Fruit fly (Drosophila melanogaster) whole organism, embryonic: ENCODE data around the gene CG6749.

Experiments
- Adf1 ChIP-seq: fragments of 200-800 bp; sonication (Bioruptor generic); IDR thresholded peaks from 2 replicates; pipeline ENCODE4 v1.3.6; 2022; ENCODE audit warnings: missing biosample characterization, missing genetic modification characterization
- Aef1 ChIP-seq: fragments of 200-800 bp; sonication (Bioruptor generic); IDR thresholded peaks from 3 replicates; pipeline ENCODE4 v1.3.6; 2022; ENCODE audit warnings: missing biosample characterization, missing genetic modification characterization
- Atf-2 ChIP-seq: fragments of 200-800 bp; sonication (Bioruptor generic); optimal IDR thresholded peaks from 2 replicates; lab custom pipeline; 2016; ENCODE audit warnings: missing biosample characterization, missing genetic modification characterization
- Bteb2 ChIP-seq: fragments of 200-800 bp; sonication (Bioruptor generic); optimal IDR thresholded peaks from 2 replicates; lab custom pipeline; 2016; ENCODE audit warnings: missing biosample characterization, missing genetic modification characterization
- CG1024 ChIP-seq: fragments of 200-800 bp; sonication (Bioruptor generic); IDR thresholded peaks from 2 replicates; pipeline ENCODE4 v1.3.6; 2022; ENCODE audit warnings: missing biosample characterization, missing genetic modification characterization
- CG10431 ChIP-seq: fragments of 200-800 bp; sonication (Bioruptor generic); optimal IDR thresholded peaks from 3 replicates; lab custom pipeline; 2018; ENCODE audit warnings: missing biosample characterization, mild to moderate bottlenecking, missing genetic modification characterization
- CG10654 ChIP-seq: fragments of 200-800 bp; sonication (Bioruptor generic); optimal IDR thresholded peaks from 2 replicates; lab custom pipeline; 2016; ENCODE audit warnings: missing biosample characterization, missing genetic modification characterization
- CG11456 ChIP-seq: fragments of 200-800 bp; sonication (Bioruptor generic); IDR thresholded peaks from 3 replicates; pipeline ENCODE4 v1.3.6; 2022; ENCODE audit warnings: missing biosample characterization, missing genetic modification characterization
- CG11560 ChIP-seq: fragments of 200-800 bp; sonication (Bioruptor generic); IDR thresholded peaks from 3 replicates; pipeline ENCODE4 v1.3.6; 2022; ENCODE audit warnings: missing biosample characterization, missing genetic modification characterization
- CG13775 ChIP-seq: fragments of 200-800 bp; sonication (Bioruptor generic); optimal IDR thresholded peaks from 3 replicates; lab custom pipeline; 2017; ENCODE audit warnings: missing biosample characterization, mild to moderate bottlenecking, missing genetic modification characterization
- CG14441 ChIP-seq: fragments of 200-800 bp; sonication (Bioruptor generic); IDR thresholded peaks from 2 replicates; pipeline ENCODE4 v1.3.6; 2022; ENCODE audit warnings: missing biosample characterization, missing genetic modification characterization
- CG1602 ChIP-seq: fragments of 200-800 bp; sonication (Bioruptor generic); optimal IDR thresholded peaks from 3 replicates; lab custom pipeline; 2016; ENCODE audit warnings: missing biosample characterization, missing genetic modification characterization
- CG16813 ChIP-seq: fragments of 200-800 bp; sonication (Bioruptor generic); IDR thresholded peaks from 3 replicates; pipeline ENCODE4 v1.3.6; 2022; ENCODE audit warnings: missing biosample characterization, missing genetic modification characterization; ENCODE audit not compliant: partially characterized antibody
- CG18011 ChIP-seq: fragments of 200-800 bp; sonication (Bioruptor generic); optimal IDR thresholded peaks from 2 replicates; lab custom pipeline; 2017; ENCODE audit warnings: missing biosample characterization, missing genetic modification characterization, mild to moderate bottlenecking, moderate library complexity, missing genotype
- CG18619 ChIP-seq: fragments of 200-800 bp; sonication (Bioruptor generic); optimal IDR thresholded peaks from 3 replicates; lab custom pipeline; 2017; ENCODE audit warnings: missing biosample characterization, mild to moderate bottlenecking, missing genetic modification characterization
- CG31224 ChIP-seq: fragments of 200-800 bp; sonication (Bioruptor generic); IDR thresholded peaks from 2 replicates; pipeline ENCODE4 v1.3.6; 2022; ENCODE audit warnings: missing biosample characterization, missing genetic modification characterization
- CG3726 ChIP-seq: fragments of 200-800 bp; sonication (Bioruptor generic); IDR thresholded peaks from 3 replicates; pipeline ENCODE4, ENCODE4 v1.3.6; 2022; ENCODE audit warnings: missing biosample characterization, missing genetic modification characterization
- CG4424 ChIP-seq: fragments of 200-800 bp; sonication (Bioruptor generic); optimal IDR thresholded peaks from 3 replicates; lab custom pipeline; 2016; ENCODE audit warnings: missing biosample characterization, missing genetic modification characterization
- CG4730 ChIP-seq: fragments of 200-800 bp; sonication (Bioruptor generic); IDR thresholded peaks from 2 replicates; pipeline ENCODE4 v1.3.6; 2022; ENCODE audit warnings: missing biosample characterization, missing genetic modification characterization
- CG8359 ChIP-seq: fragments of 200-800 bp; sonication (Bioruptor generic); optimal IDR thresholded peaks from 2 replicates; lab custom pipeline; 2017; ENCODE audit warnings: missing biosample characterization, mild to moderate bottlenecking, missing genetic modification characterization, borderline replicate concordance
- CG9727 ChIP-seq: fragments of 200-800 bp; sonication (Bioruptor generic); optimal IDR thresholded peaks from 3 replicates; lab custom pipeline; 2017; ENCODE audit warnings: missing biosample characterization, mild to moderate bottlenecking, missing genetic modification characterization
- CrebB ChIP-seq: fragments of 200-800 bp; sonication (Bioruptor generic); optimal IDR thresholded peaks from 3 replicates; lab custom pipeline; 2018; ENCODE audit warnings: missing biosample characterization, mild to moderate bottlenecking, missing genetic modification characterization
- HLH3B ChIP-seq: fragments of 200-800 bp; sonication (Bioruptor generic); IDR thresholded peaks from 2 replicates; pipeline ENCODE4 v1.3.6; 2022; ENCODE audit warnings: missing biosample characterization, missing genetic modification characterization
- MBD-R2 ChIP-seq: fragments of 200-800 bp; sonication (Bioruptor generic); IDR thresholded peaks from 2 replicates; pipeline ENCODE4 v1.3.6; 2022; ENCODE audit warnings: missing biosample characterization, missing genetic modification characterization
- Max ChIP-seq: fragments of 200-800 bp; sonication (Bioruptor generic); optimal IDR thresholded peaks from 2 replicates; lab custom pipeline; 2016; ENCODE audit warnings: missing biosample characterization, mild to moderate bottlenecking, missing genetic modification characterization
- Meics ChIP-seq: fragments of 200-800 bp; sonication (Bioruptor generic); optimal IDR thresholded peaks from 2 replicates; lab custom pipeline; 2017; ENCODE audit warnings: missing biosample characterization, mild to moderate bottlenecking, missing genetic modification characterization
- NfI ChIP-seq: fragments of 200-800 bp; sonication (Bioruptor generic); optimal IDR thresholded peaks from 3 replicates; lab custom pipeline; 2018; ENCODE audit warnings: missing biosample characterization, mild to moderate bottlenecking, missing genetic modification characterization, moderate library complexity
- Ptx1 ChIP-seq: fragments of 200-800 bp; sonication (Bioruptor generic); IDR thresholded peaks from 2 replicates; pipeline ENCODE4 v1.3.6; 2022; ENCODE audit warnings: missing biosample characterization, missing genetic modification characterization
- Rfx ChIP-seq: fragments of 200-800 bp; sonication (Bioruptor generic); IDR thresholded peaks from 2 replicates; pipeline ENCODE4 v1.3.6; 2022; ENCODE audit warnings: missing biosample characterization, missing genetic modification characterization
- Side ChIP-seq: fragments of 200-800 bp; sonication (Bioruptor generic); optimal IDR thresholded peaks from 2 replicates; lab custom pipeline; 2016; ENCODE audit warnings: missing biosample characterization, missing genetic modification characterization
- Sry-δ ChIP-seq: fragments of 200-800 bp; sonication (Bioruptor generic); optimal IDR thresholded peaks from 2 replicates; lab custom pipeline; 2016; ENCODE audit warnings: missing biosample characterization, missing genetic modification characterization
- ara ChIP-seq: fragments of 200-800 bp; sonication (Bioruptor generic); IDR thresholded peaks from 2 replicates; pipeline ENCODE4 v1.3.6; 2022; ENCODE audit warnings: missing biosample characterization, missing genetic modification characterization
- bcd ChIP-seq: fragments of 200-800 bp; sonication (Bioruptor generic); optimal IDR thresholded peaks from 2 replicates; lab custom pipeline; 2017; ENCODE audit warnings: missing biosample characterization, mild to moderate bottlenecking, missing genetic modification characterization
- btn ChIP-seq: fragments of 200-800 bp; sonication (Bioruptor generic); optimal IDR thresholded peaks from 2 replicates; lab custom pipeline; 2016; ENCODE audit warnings: missing biosample characterization, missing genetic modification characterization
- chn ChIP-seq: fragments of 200-800 bp; sonication (Bioruptor generic); optimal IDR thresholded peaks from 2 replicates; lab custom pipeline; 2016; ENCODE audit warnings: missing biosample characterization, missing genetic modification characterization
- crp ChIP-seq, 2 experiments: fragments of 200-800 bp; sonication (Bioruptor generic); optimal IDR thresholded peaks; 2 replicates in 1 of 2; 3 replicates in 1 of 2; lab custom pipeline; 2017; ENCODE audit warnings: missing biosample characterization in 2 of 2, missing genetic modification characterization in 2 of 2, mild to moderate bottlenecking in 1 of 2, moderate library complexity in 1 of 2
- dan ChIP-seq: fragments of 200-800 bp; sonication (Bioruptor generic); IDR thresholded peaks from 2 replicates; pipeline ENCODE4 v1.3.6; 2022; ENCODE audit warnings: missing biosample characterization, missing genetic modification characterization
- danr ChIP-seq: fragments of 200-800 bp; sonication (Bioruptor generic); IDR thresholded peaks from 2 replicates; pipeline ENCODE4 v1.3.6; 2022; ENCODE audit warnings: missing biosample characterization, missing genetic modification characterization
- dm ChIP-seq: fragments of 200-800 bp; sonication (Bioruptor generic); optimal IDR thresholded peaks from 3 replicates; lab custom pipeline; 2016; ENCODE audit warnings: missing biosample characterization, missing genetic modification characterization
- dmrt99B ChIP-seq: fragments of 200-800 bp; sonication (Bioruptor generic); optimal IDR thresholded peaks from 2 replicates; lab custom pipeline; 2018; ENCODE audit warnings: missing biosample characterization, mild to moderate bottlenecking, missing genetic modification characterization, moderate library complexity
- fd64A ChIP-seq: fragments of 200-800 bp; sonication (Bioruptor generic); optimal IDR thresholded peaks from 3 replicates; lab custom pipeline; 2018; ENCODE audit warnings: missing biosample characterization, mild to moderate bottlenecking, missing genetic modification characterization
- gro ChIP-seq: fragments of 200-800 bp; sonication (Bioruptor generic); optimal IDR thresholded peaks from 2 replicates; lab custom pipeline; 2016; ENCODE audit warnings: missing biosample characterization, missing genetic modification characterization
- h ChIP-seq: fragments of >200 bp; optimal IDR thresholded peaks from 2 replicates; lab custom pipeline; 2017
- ham ChIP-seq: fragments of 200-800 bp; sonication (Bioruptor generic); IDR thresholded peaks from 2 replicates; pipeline ENCODE4 v1.3.6; 2022; ENCODE audit warnings: missing biosample characterization, missing genetic modification characterization
- klu ChIP-seq: fragments of 200-800 bp; sonication (Bioruptor generic); IDR thresholded peaks from 2 replicates; pipeline ENCODE4 v1.3.6; 2022; ENCODE audit warnings: missing biosample characterization, missing genetic modification characterization
- kni ChIP-seq: fragments of 200-800 bp; sonication (Bioruptor generic); optimal IDR thresholded peaks from 3 replicates; lab custom pipeline; 2017; ENCODE audit warnings: mild to moderate bottlenecking, missing biosample characterization, missing genetic modification reagents, missing genetic modification characterization
- maf-S ChIP-seq: fragments of 200-800 bp; sonication (Bioruptor generic); optimal IDR thresholded peaks from 2 replicates; lab custom pipeline; 2016; ENCODE audit warnings: missing biosample characterization, missing genetic modification characterization
- psq ChIP-seq: fragments of 200-800 bp; sonication (Bioruptor generic); optimal IDR thresholded peaks from 2 replicates; lab custom pipeline; 2017; ENCODE audit warnings: missing biosample characterization, missing genetic modification characterization
- run ChIP-seq: fragments of 200-800 bp; sonication (Bioruptor generic); optimal IDR thresholded peaks from 3 replicates; lab custom pipeline; 2018; ENCODE audit warnings: missing biosample characterization, mild to moderate bottlenecking, missing genetic modification characterization
- salm ChIP-seq: fragments of 200-800 bp; sonication (Bioruptor generic); optimal IDR thresholded peaks from 2 replicates; lab custom pipeline; 2018; ENCODE audit warnings: missing biosample characterization, mild to moderate bottlenecking, missing genetic modification characterization
- slou ChIP-seq: fragments of 200-800 bp; sonication (Bioruptor generic); optimal IDR thresholded peaks from 3 replicates; lab custom pipeline; 2016; ENCODE audit warnings: missing biosample characterization, missing genetic modification characterization
- wdn ChIP-seq: fragments of 200-800 bp; sonication (Bioruptor generic); IDR thresholded peaks from 2 replicates; pipeline ENCODE4 v1.3.6; 2022; ENCODE audit warnings: missing biosample characterization, missing genetic modification characterization

Gene CG6749

DNA sequence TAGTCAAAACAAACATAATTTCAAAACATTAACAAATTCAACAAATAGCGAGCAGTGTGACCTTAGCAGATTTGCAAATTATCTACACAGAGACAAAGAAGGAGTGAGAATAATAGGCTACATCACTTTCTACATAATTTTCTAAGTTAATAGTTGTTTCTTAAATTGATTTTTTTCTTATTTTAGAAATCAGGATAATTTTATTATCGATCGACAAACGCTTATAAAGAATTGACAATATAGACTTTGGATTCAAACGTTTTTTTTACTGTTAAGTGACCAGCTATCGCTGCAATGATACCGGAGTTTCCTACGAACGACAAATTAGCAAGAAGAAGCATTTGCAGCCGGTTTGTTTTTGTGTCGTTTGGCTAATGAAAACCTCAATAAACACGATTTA, 10.5 kb downstream of the CG6749 start, which contains the start of the genes nbs and defl (continued):
- TF ChIP-seq CG11456 (peak; percentile 58; the same call in 1 of the 3 replicates), crp (GFP tag; optimal IDR thresholded peaks at IDR 0.05; lab: Kevin White, UChicago) (peak in 1 of 2 experiments; percentile 28), dan (no peak), ham (GFP tag; lab: Robert Waterston, UW) (no peak), CG4424 (peak; percentile 65), CG1024 (GFP tag; lab: Robert Waterston, UW) (peak; percentile 33; the same call in 1 of the 2 replicates), Rfx (GFP tag; lab: Robert Waterston, UW) (peak; percentile 81), maf-S (GFP tag; lab: Kevin White, UChicago) (peak; percentile 32), Ptx1 (peak; percentile 88), CG3726 (GFP tag; lab: Robert Waterston, UW) (peak; percentile 13; the same call in 1 of the 3 replicates), ara (GFP tag; lab: Robert Waterston, UW) (peak; percentile 71; the same call in 1 of the 2 replicates), slou (GFP tag; lab: Kevin White, UChicago) (peak; percentile 67), NfI (GFP tag; lab: Kevin White, UChicago) (peak; percentile 41), run (tag; lab: Kevin White, UChicago) (no peak), Meics (GFP tag; lab: Kevin White, UChicago) (peak; percentile 66), btn (GFP tag; lab: Kevin White, UChicago) (no peak), Adf1 (GFP tag; lab: Robert Waterston, UW) (no peak), CG4730 (GFP tag; lab: Robert Waterston, UW) (peak; percentile 55), CG13775 (peak; percentile 39), gro (GFP tag; lab: Kevin White, UChicago) (peak; percentile 57), CG18011 (GFP tag; lab: Kevin White, UChicago) (peak; percentile 22), Aef1 (GFP tag; lab: Robert Waterston, UW) (peak; percentile 74), Max (GFP tag; lab: Kevin White, UChicago) (peak; percentile 60), HLH3B (GFP tag; lab: Robert Waterston, UW) (peak; percentile 63), CG10654 (GFP tag; lab: Kevin White, UChicago) (peak; percentile 50), wdn (GFP tag; lab: Robert Waterston, UW) (0 out of 2 replicates have a peak, but pooled peaks have one; percentile 15), h (lab: Kevin White, UChicago) (no peak), CrebB (tag; lab: Kevin White, UChicago) (no peak), salm (tag; lab: Kevin White, UChicago) (no peak), Atf-2 (GFP tag; lab: Kevin White, UChicago) (peak; percentile 63), Side (peak; percentile 75), Sry-δ (GFP tag; lab: Kevin White, UChicago) (peak; percentile 50), klu (GFP tag; lab: Robert Waterston, UW) (peak; percentile 48; the same call in 1 of the 2 replicates), CG18619 (GFP tag; lab: Kevin White, UChicago) (no peak), kni (GFP tag; lab: Kevin White, UChicago) (no peak), dmrt99B (no peak), danr (GFP tag; lab: Robert Waterston, UW) (peak; percentile 44; the same call in 1 of the 2 replicates), CG9727 (GFP tag; lab: Kevin White, UChicago) (peak; percentile 44), psq (GFP tag; lab: Kevin White, UChicago) (peak; percentile 23), bcd (GFP tag; lab: Kevin White, UChicago) (peak; percentile 65), chn (GFP tag; lab: Kevin White, UChicago) (peak; percentile 46), CG8359 (GFP tag; lab: Kevin White, UChicago) (no peak), Bteb2 (GFP tag; lab: Kevin White, UChicago) (peak; percentile 54), MBD-R2 (GFP tag; lab: Robert Waterston, UW) (peak; percentile 92), CG11560 (tag; lab: Robert Waterston, UW) (no peak), dm (GFP tag; lab: Kevin White, UChicago) (peak; percentile 19), CG16813 (GFP tag; lab: Robert Waterston, UW) (peak; percentile 52), fd64A (GFP tag; lab: Kevin White, UChicago) (no peak), CG10431 (GFP tag; lab: Kevin White, UChicago) (no peak), CG14441 (peak; percentile 86), CG1602 (GFP tag; lab: Kevin White, UChicago) (peak; percentile 70), CG31224 (GFP tag; lab: Robert Waterston, UW) (peak; percentile 46)
